Worm (Caenorhabditis elegans): ENCODE measurements around the gene metl-18.

- TF ChIP-seq hmg-11 (tag; optimal IDR thresholded peaks at IDR 0.05) (no peak), aly-2 (tag; optimal IDR thresholded peaks at IDR 0.05) (no peak)
Measured at ce11 chrIII:3429761-3430160, 4.2 kb downstream of the metl-18 start.

All from whole organism, L3 larva.